Fruit fly (Drosophila melanogaster) whole organism, embryonic: Measurements from ENCODE around the gene Shawn.
A peak's percentile ranks its signal among the peaks of the same experiment; 100 is the strongest.

ENCODE experiments used
- Ada2b ChIP-seq: fragments of 200-800 bp; sonication (Bioruptor generic); IDR thresholded peaks from 2 replicates; pipeline ENCODE4 v1.3.6; 2022; ENCODE audit warnings: missing biosample characterization, missing genetic modification characterization
- Adf1 ChIP-seq: fragments of 200-800 bp; sonication (Bioruptor generic); IDR thresholded peaks from 2 replicates; pipeline ENCODE4 v1.3.6; 2022; ENCODE audit warnings: missing biosample characterization, missing genetic modification characterization
- C15 ChIP-seq: fragments of 200-800 bp; sonication (Bioruptor generic); IDR thresholded peaks from 3 replicates; pipeline ENCODE4 v1.3.6; 2022; ENCODE audit warnings: missing biosample characterization, missing genetic modification characterization
- CG10209 ChIP-seq: fragments of 200-800 bp; sonication (Bioruptor generic); optimal IDR thresholded peaks from 3 replicates; lab custom pipeline; 2017; ENCODE audit warnings: missing biosample characterization, mild to moderate bottlenecking, missing genetic modification characterization, missing genetic modification reagents
- CG10431 ChIP-seq: fragments of 200-800 bp; sonication (Bioruptor generic); optimal IDR thresholded peaks from 3 replicates; lab custom pipeline; 2018; ENCODE audit warnings: missing biosample characterization, mild to moderate bottlenecking, missing genetic modification characterization
- CG11093 ChIP-seq: fragments of 200-800 bp; sonication (Bioruptor generic); IDR thresholded peaks from 3 replicates; pipeline ENCODE4 v1.3.6; 2022; ENCODE audit warnings: missing biosample characterization, missing genetic modification characterization
- CG11504 ChIP-seq: fragments of 200-800 bp; sonication (Bioruptor generic); optimal IDR thresholded peaks from 3 replicates; lab custom pipeline; 2019; ENCODE audit warnings: missing biosample characterization, mild to moderate bottlenecking, missing genetic modification characterization, moderate library complexity
- CG12071 ChIP-seq: fragments of 200-800 bp; sonication (Bioruptor generic); optimal IDR thresholded peaks from 3 replicates; lab custom pipeline; 2018; ENCODE audit warnings: missing biosample characterization, mild to moderate bottlenecking, missing genetic modification characterization
- CG12155 ChIP-seq: fragments of 200-800 bp; sonication (Bioruptor generic); optimal IDR thresholded peaks from 3 replicates; lab custom pipeline; 2016; ENCODE audit warnings: missing biosample characterization, missing genetic modification characterization
- CG14014 ChIP-seq: fragments of 200-800 bp; sonication (Bioruptor generic); IDR thresholded peaks from 2 replicates; pipeline ENCODE4 v1.3.6; 2022; ENCODE audit warnings: missing biosample characterization, missing genetic modification characterization
- CG1602 ChIP-seq: fragments of 200-800 bp; sonication (Bioruptor generic); optimal IDR thresholded peaks from 3 replicates; lab custom pipeline; 2016; ENCODE audit warnings: missing biosample characterization, missing genetic modification characterization
- CG17612 ChIP-seq: fragments of 200-800 bp; sonication (Bioruptor generic); IDR thresholded peaks from 2 replicates; pipeline ENCODE4 v1.3.6; 2022; ENCODE audit warnings: missing biosample characterization, missing genetic modification characterization
- CG17912 ChIP-seq: fragments of 200-800 bp; sonication (Bioruptor generic); optimal IDR thresholded peaks from 2 replicates; lab custom pipeline; 2018; ENCODE audit warnings: missing biosample characterization, mild to moderate bottlenecking, missing genetic modification characterization
- CG18262 ChIP-seq: fragments of 200-800 bp; optimal IDR thresholded peaks from 3 replicates; lab custom pipeline; 2019; ENCODE audit warnings: missing biosample characterization, mild to moderate bottlenecking, missing genetic modification characterization, moderate library complexity
- CG2120 ChIP-seq: fragments of 200-800 bp; sonication (Bioruptor generic); optimal IDR thresholded peaks from 3 replicates; lab custom pipeline; 2016; ENCODE audit warnings: missing biosample characterization, missing genetic modification characterization
- CG2678 ChIP-seq: fragments of 200-800 bp; sonication (Bioruptor generic); optimal IDR thresholded peaks from 3 replicates; lab custom pipeline; 2019; ENCODE audit warnings: missing biosample characterization, mild to moderate bottlenecking, missing genetic modification characterization, moderate library complexity
- CG30403 ChIP-seq: fragments of 200-800 bp; sonication (Bioruptor generic); optimal IDR thresholded peaks from 3 replicates; lab custom pipeline; 2016; ENCODE audit warnings: missing biosample characterization, missing genetic modification characterization
- CG3995 ChIP-seq: fragments of 200-800 bp; sonication (Bioruptor generic); optimal IDR thresholded peaks from 3 replicates; lab custom pipeline; 2016; ENCODE audit warnings: missing biosample characterization, missing genetic modification characterization
- CG4360 ChIP-seq: fragments of 200-800 bp; sonication (Bioruptor generic); IDR thresholded peaks from 2 replicates; pipeline ENCODE4 v1.3.6; 2022; ENCODE audit warnings: missing biosample characterization, missing genetic modification characterization
- CG5245 ChIP-seq: fragments of 200-800 bp; sonication (Bioruptor generic); optimal IDR thresholded peaks from 3 replicates; lab custom pipeline; 2016; ENCODE audit warnings: missing biosample characterization, missing genetic modification characterization
- CG7357 ChIP-seq: fragments of 200-800 bp; sonication (Bioruptor generic); IDR thresholded peaks from 3 replicates; pipeline ENCODE4 v1.3.6; 2022; ENCODE audit warnings: missing biosample characterization, missing genetic modification characterization
- CG8290 ChIP-seq, 3 experiments: fragments of 200-800 bp; sonication (Bioruptor generic); optimal IDR thresholded peaks; 2 replicates each; lab custom pipeline; 2016 to 2019; ENCODE audit warnings: missing biosample characterization in 3 of 3, missing genetic modification characterization in 3 of 3, mild to moderate bottlenecking in 2 of 3, moderate library complexity in 1 of 3
- Dp ChIP-seq: fragments of 200-800 bp; sonication (Bioruptor generic); optimal IDR thresholded peaks from 2 replicates; lab custom pipeline; 2018; ENCODE audit warnings: missing biosample characterization, mild to moderate bottlenecking, missing genetic modification characterization, moderate library complexity
- Elba2 ChIP-seq: fragments of 200-800 bp; sonication (Bioruptor generic); optimal IDR thresholded peaks from 3 replicates; lab custom pipeline; 2016; ENCODE audit warnings: missing biosample characterization, missing genetic modification characterization
- Fer1 ChIP-seq: fragments of 200-800 bp; sonication (Bioruptor generic); optimal IDR thresholded peaks from 2 replicates; lab custom pipeline; 2017; ENCODE audit warnings: missing biosample characterization, mild to moderate bottlenecking, missing genetic modification characterization
- HLHmδ ChIP-seq: fragments of 200-800 bp; sonication (Bioruptor generic); optimal IDR thresholded peaks from 2 replicates; lab custom pipeline; 2018; ENCODE audit warnings: missing biosample characterization, mild to moderate bottlenecking, missing genetic modification characterization, moderate library complexity
- Hmx ChIP-seq: fragments of 200-800 bp; sonication (Bioruptor generic); optimal IDR thresholded peaks from 2 replicates; lab custom pipeline; 2016; ENCODE audit warnings: missing biosample characterization, missing genetic modification characterization
- MBD-R2 ChIP-seq: fragments of 200-800 bp; sonication (Bioruptor generic); IDR thresholded peaks from 2 replicates; pipeline ENCODE4 v1.3.6; 2022; ENCODE audit warnings: missing biosample characterization, missing genetic modification characterization
- NC2α ChIP-seq: fragments of 200-800 bp; sonication (Bioruptor generic); optimal IDR thresholded peaks from 2 replicates; lab custom pipeline; 2016; ENCODE audit warnings: missing biosample characterization, missing genetic modification characterization
- Neu2 ChIP-seq: fragments of 200-800 bp; sonication (Bioruptor generic); optimal IDR thresholded peaks from 3 replicates; lab custom pipeline; 2016; ENCODE audit warnings: missing biosample characterization, missing genetic modification characterization, borderline replicate concordance
- Poxn ChIP-seq: fragments of 200-800 bp; sonication (Bioruptor generic); IDR thresholded peaks from 2 replicates; pipeline ENCODE4 v1.3.6; 2022; ENCODE audit warnings: missing biosample characterization, missing genetic modification characterization
- YL-1 ChIP-seq: fragments of 200-800 bp; sonication (Bioruptor generic); optimal IDR thresholded peaks from 3 replicates; lab custom pipeline; 2017; ENCODE audit warnings: missing biosample characterization, mild to moderate bottlenecking, missing genetic modification characterization
- abd-A ChIP-seq: fragments of 200-800 bp; sonication (Bioruptor generic); optimal IDR thresholded peaks from 3 replicates; lab custom pipeline; 2019; ENCODE audit warnings: missing biosample characterization, mild to moderate bottlenecking, missing genetic modification characterization, moderate library complexity
- bab2 ChIP-seq: fragments of 200-800 bp; sonication (Bioruptor generic); optimal IDR thresholded peaks from 2 replicates; lab custom pipeline; 2016; ENCODE audit warnings: missing biosample characterization, missing genetic modification characterization
- bbx ChIP-seq: fragments of 200-800 bp; sonication (Bioruptor generic); IDR thresholded peaks from 2 replicates; pipeline ENCODE4 v1.3.6; 2022; ENCODE audit warnings: missing biosample characterization, missing genetic modification characterization; ENCODE audit not compliant: partially characterized antibody
- cato ChIP-seq: fragments of 200-800 bp; sonication (Bioruptor generic); optimal IDR thresholded peaks from 2 replicates; lab custom pipeline; 2016; ENCODE audit warnings: missing biosample characterization, missing genetic modification characterization, borderline replicate concordance
- cg ChIP-seq: fragments of 200-800 bp; sonication (Bioruptor generic); optimal IDR thresholded peaks from 3 replicates; lab custom pipeline; 2019; ENCODE audit warnings: missing biosample characterization, mild to moderate bottlenecking, missing genetic modification characterization, moderate library complexity
- ci ChIP-seq: fragments of 200-800 bp; sonication (Bioruptor generic); IDR thresholded peaks from 3 replicates; pipeline ENCODE4 v1.3.6; 2022; ENCODE audit warnings: missing biosample characterization, missing genetic modification characterization
- eve ChIP-seq, 2 experiments: fragments of >200 bp; optimal IDR thresholded peaks; 2 replicates each; lab custom pipeline; 2017; ENCODE audit warnings: missing biosample characterization in 2 of 2, missing genetic modification characterization in 2 of 2
- fd64A ChIP-seq: fragments of 200-800 bp; sonication (Bioruptor generic); optimal IDR thresholded peaks from 3 replicates; lab custom pipeline; 2018; ENCODE audit warnings: missing biosample characterization, mild to moderate bottlenecking, missing genetic modification characterization
- ham ChIP-seq: fragments of 200-800 bp; sonication (Bioruptor generic); IDR thresholded peaks from 2 replicates; pipeline ENCODE4 v1.3.6; 2022; ENCODE audit warnings: missing biosample characterization, missing genetic modification characterization
- hbn ChIP-seq: fragments of 200-800 bp; sonication (Bioruptor generic); IDR thresholded peaks from 2 replicates; pipeline ENCODE4 v1.3.6; 2022; ENCODE audit warnings: missing biosample characterization, missing genetic modification characterization; ENCODE audit not compliant: partially characterized antibody
- ken ChIP-seq: fragments of 200-800 bp; sonication (Bioruptor generic); IDR thresholded peaks from 3 replicates; pipeline ENCODE4 v1.3.6; 2022; ENCODE audit warnings: missing biosample characterization, missing genetic modification characterization
- lilli ChIP-seq: fragments of 200-800 bp; sonication (Bioruptor generic); optimal IDR thresholded peaks from 3 replicates; lab custom pipeline; 2016; ENCODE audit warnings: missing biosample characterization, missing genetic modification characterization
- nau ChIP-seq: fragments of 200-800 bp; sonication (Bioruptor generic); optimal IDR thresholded peaks from 3 replicates; lab custom pipeline; 2017; ENCODE audit warnings: missing biosample characterization, mild to moderate bottlenecking, missing genetic modification characterization, missing genetic modification reagents
- odd ChIP-seq: fragments of 200-800 bp; sonication (Bioruptor generic); optimal IDR thresholded peaks from 2 replicates; lab custom pipeline; 2017; ENCODE audit warnings: missing biosample characterization, mild to moderate bottlenecking, missing genetic modification characterization
- org-1 ChIP-seq: fragments of 200-800 bp; sonication (Bioruptor generic); optimal IDR thresholded peaks from 2 replicates; lab custom pipeline; 2017; ENCODE audit warnings: missing biosample characterization, missing genetic modification characterization
- pnt ChIP-seq: fragments of 200-800 bp; sonication (Bioruptor generic); optimal IDR thresholded peaks from 3 replicates; lab custom pipeline; 2016; ENCODE audit warnings: missing biosample characterization, missing genetic modification characterization
- pum ChIP-seq: fragments of 200-800 bp; sonication (Bioruptor generic); optimal IDR thresholded peaks from 2 replicates; lab custom pipeline; 2016; ENCODE audit warnings: missing biosample characterization, missing genetic modification characterization
- stc ChIP-seq: fragments of 200-800 bp; sonication (Bioruptor generic); IDR thresholded peaks from 2 replicates; pipeline ENCODE4 v1.3.6; 2022; ENCODE audit warnings: missing biosample characterization, missing genetic modification characterization

Gene Shawn

dm6 chrX:19565714-19566316, 45.5 kb upstream of the Shawn start, which contains the start of the genes Grip84 and car (continued):
- TF ChIP-seq cg: no peak
- TF ChIP-seq CG17912 (GFP tag; lab: Kevin White, UChicago): no peak
- peak; percentile 73 for TF ChIP-seq pnt (GFP tag; lab: Kevin White, UChicago)
- no peak for TF ChIP-seq CG12071 (GFP tag; lab: Kevin White, UChicago)
- TF ChIP-seq CG3995 (GFP tag; lab: Kevin White, UChicago): peak; percentile 45
- TF ChIP-seq CG10209 (GFP tag; lab: Kevin White, UChicago): no peak
- no peak for TF ChIP-seq CG17612
- TF ChIP-seq NC2α (GFP tag; lab: Kevin White, UChicago): no peak
- no peak for TF ChIP-seq odd (GFP tag; lab: Kevin White, UChicago)
- TF ChIP-seq ci: 0 out of 3 replicates have a peak, but pooled peaks have one; percentile 5
- TF ChIP-seq CG2120 (GFP tag; lab: Kevin White, UChicago): peak; percentile 80
- TF ChIP-seq Poxn (GFP tag; lab: Robert Waterston, UW): 0 out of 2 replicates have a peak, but pooled peaks have one; percentile 22
- peak; percentile 97 for TF ChIP-seq CG7357 (GFP tag; lab: Robert Waterston, UW)
- TF ChIP-seq Adf1 (GFP tag; lab: Robert Waterston, UW): peak; percentile 20; the same call in 1 of the 2 replicates
- TF ChIP-seq ham (GFP tag; lab: Robert Waterston, UW): no peak
- TF ChIP-seq Hmx (GFP tag; lab: Kevin White, UChicago): peak; percentile 22
- TF ChIP-seq HLHmδ (GFP tag; lab: Kevin White, UChicago): no peak
- 0 out of 2 replicates have a peak, but pooled peaks have one; percentile 23 for TF ChIP-seq bbx
- TF ChIP-seq CG30403 (GFP tag; lab: Kevin White, UChicago): peak; percentile 83
- TF ChIP-seq CG1602 (GFP tag; lab: Kevin White, UChicago): peak; percentile 72
- no peak for TF ChIP-seq fd64A (GFP tag; lab: Kevin White, UChicago)
- TF ChIP-seq Elba2 (GFP tag; lab: Kevin White, UChicago): peak; percentile 41
- peak; percentile 37 for TF ChIP-seq cato
- peak; percentile 22 for TF ChIP-seq Dp
- TF ChIP-seq CG5245: peak; percentile 24
- TF ChIP-seq stc (GFP tag; lab: Robert Waterston, UW): no peak
- no peak for TF ChIP-seq CG8290 (GFP tag; optimal IDR thresholded peaks at IDR 0.05; lab: Kevin White, UChicago)
- no peak for TF ChIP-seq CG8290 (tag; optimal IDR thresholded peaks at IDR 0.05; lab: Kevin White, UChicago)
- peak; percentile 36 for TF ChIP-seq YL-1
- TF ChIP-seq hbn: no peak
- TF ChIP-seq CG18262 (tag; lab: Kevin White, UChicago): peak; percentile 68
- no peak for TF ChIP-seq CG10431
- no peak for TF ChIP-seq eve (GFP tag; optimal IDR thresholded peaks at IDR 0.05; lab: Kevin White, UChicago)
- no peak for TF ChIP-seq CG4360
- TF ChIP-seq Ada2b (GFP tag; lab: Robert Waterston, UW): peak; percentile 47; the same call in 1 of the 2 replicates
- peak; percentile 38 for TF ChIP-seq bab2 (GFP tag; lab: Kevin White, UChicago)
- TF ChIP-seq lilli (GFP tag; lab: Kevin White, UChicago): peak; percentile 86
- TF ChIP-seq CG11093 (GFP tag; lab: Robert Waterston, UW): peak; percentile 63; the same call in 2 of the 3 replicates
- no peak for TF ChIP-seq Neu2 (GFP tag; lab: Kevin White, UChicago)
- TF ChIP-seq pum (GFP tag; lab: Kevin White, UChicago): peak; percentile 72
- TF ChIP-seq MBD-R2 (GFP tag; lab: Robert Waterston, UW): peak; percentile 93
- no peak for TF ChIP-seq CG2678 (tag; lab: Kevin White, UChicago)
- no peak for TF ChIP-seq ken (GFP tag; lab: Robert Waterston, UW)
- peak; percentile 7 for TF ChIP-seq org-1 (GFP tag; lab: Kevin White, UChicago)
- 0 out of 3 replicates have a peak, but pooled peaks have one; percentile 31 for TF ChIP-seq C15 (GFP tag; lab: Robert Waterston, UW)
- no peak for TF ChIP-seq CG11504 (tag; lab: Kevin White, UChicago)
- no peak for TF ChIP-seq nau (GFP tag; lab: Kevin White, UChicago)
- peak; percentile 60 for TF ChIP-seq CG14014 (GFP tag; lab: Robert Waterston, UW)
- TF ChIP-seq Fer1: no peak
- TF ChIP-seq abd-A (tag; lab: Kevin White, UChicago): no peak
- TF ChIP-seq CG12155 (GFP tag; lab: Kevin White, UChicago): peak; percentile 62
